Fruit fly (Drosophila melanogaster): ENCODE measurements around the gene Pgant5.

DNA sequence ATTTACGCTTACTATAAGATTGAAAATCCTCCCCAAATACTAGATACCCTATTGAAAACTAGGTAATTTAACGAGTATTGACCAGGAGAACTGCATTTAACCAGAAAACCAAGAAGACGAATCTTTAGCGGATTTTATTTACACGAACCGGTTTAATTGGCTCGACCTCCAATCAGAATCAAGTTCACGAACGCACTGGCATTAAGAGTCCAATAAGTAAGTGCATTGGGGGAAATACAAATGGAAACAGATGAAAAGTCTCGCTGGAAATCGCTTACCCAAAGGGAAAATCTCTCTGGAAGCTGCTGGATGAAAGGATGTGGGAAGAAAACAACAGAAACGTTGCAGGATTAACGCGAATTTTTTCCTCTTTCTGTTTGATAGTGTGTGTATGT lies 798 bp downstream of the Pgant5 start:
- TF ChIP-seq CG1620 (GFP tag; optimal IDR thresholded peaks at IDR 0.05) (no peak), cic (GFP tag; optimal IDR thresholded peaks at IDR 0.05) (no peak)
